Fruit fly (Drosophila melanogaster): Measurements from ENCODE around the gene kto.

kto gene

dm6 chr3L:19870843-19871666 is 34.6 kb downstream of the kto start, which contains the start of the genes Rab8 and Usp32 (continued):
- TF ChIP-seq CG12942 (GFP tag; optimal IDR thresholded peaks at IDR 0.05) (peak; percentile 50), Atf-2 (GFP tag; optimal IDR thresholded peaks at IDR 0.05) (peak; percentile 27), Hr51 (GFP tag; optimal IDR thresholded peaks at IDR 0.05) (peak in 1 of 2 experiments; percentile 69), Doc2 (GFP tag; IDR thresholded peaks at IDR 0.05) (no peak), CG32532 (GFP tag; IDR thresholded peaks at IDR 0.05) (peak; percentile 47; the same call in 1 of the 2 replicates), prd (optimal IDR thresholded peaks at IDR 0.05) (no peak), prd (GFP tag; IDR thresholded peaks at IDR 0.05) (0 out of 3 replicates have a peak, but pooled peaks have one; percentile 26), MTF-1 (GFP tag; optimal IDR thresholded peaks at IDR 0.05; ENCODE audit: borderline replicate concordance) (peak; percentile 44), Mad (GFP tag; optimal IDR thresholded peaks at IDR 0.05) (peak; percentile 68), CG34376 (GFP tag; optimal IDR thresholded peaks at IDR 0.05) (peak; percentile 78), Adf1 (GFP tag; IDR thresholded peaks at IDR 0.05) (peak; percentile 28; the same call in 1 of the 2 replicates), HLH54F (GFP tag; optimal IDR thresholded peaks at IDR 0.05) (peak; percentile 77), CG18011 (GFP tag; optimal IDR thresholded peaks at IDR 0.05) (peak; percentile 73), CrebB (tag; optimal IDR thresholded peaks at IDR 0.05) (peak; percentile 48), CG17829 (tag; optimal IDR thresholded peaks at IDR 0.05) (peak; percentile 48), slp2 (GFP tag; optimal IDR thresholded peaks at IDR 0.05) (peak; percentile 21), NC2β (GFP tag; optimal IDR thresholded peaks at IDR 0.05) (peak; percentile 32), Hand (GFP tag; optimal IDR thresholded peaks at IDR 0.05) (peak; percentile 27), br (optimal IDR thresholded peaks at IDR 0.05) (no peak), CG14014 (GFP tag; IDR thresholded peaks at IDR 0.05) (peak; percentile 47; the same call in 1 of the 2 replicates), Aef1 (GFP tag; IDR thresholded peaks at IDR 0.05) (no peak), CG3726 (GFP tag; IDR thresholded peaks at IDR 0.05) (no peak), CG10366 (GFP tag; IDR thresholded peaks at IDR 0.05) (peak; percentile 14; the same call in 1 of the 2 replicates), Xrp1 (GFP tag; IDR thresholded peaks at IDR 0.05) (peak; percentile 60), Dip2 (GFP tag; IDR thresholded peaks at IDR 0.05) (no peak), ac (GFP tag; optimal IDR thresholded peaks at IDR 0.05) (peak; percentile 5), Nf-YA (GFP tag; IDR thresholded peaks at IDR 0.05) (no peak), CG2116 (GFP tag; optimal IDR thresholded peaks at IDR 0.05) (peak; percentile 90), sna (GFP tag; IDR thresholded peaks at IDR 0.05; ENCODE audit: partially characterized antibody) (peak; percentile 61; the same call in 1 of the 2 replicates), Ravus (GFP tag; IDR thresholded peaks at IDR 0.05) (no peak), CG15269 (tag; optimal IDR thresholded peaks at IDR 0.05) (no peak), Oaz (GFP tag; IDR thresholded peaks at IDR 0.05) (no peak), B-H1 (GFP tag; IDR thresholded peaks at IDR 0.05) (no peak), lmd (GFP tag; IDR thresholded peaks at IDR 0.05) (peak; percentile 57; the same call in 1 of the 2 replicates), CG16815 (GFP tag; optimal IDR thresholded peaks at IDR 0.05) (no peak), Hmx (GFP tag; optimal IDR thresholded peaks at IDR 0.05) (no peak), B-H2 (GFP tag; optimal IDR thresholded peaks at IDR 0.05) (peak; percentile 87), Hmr (GFP tag; optimal IDR thresholded peaks at IDR 0.05) (peak; percentile 78), CG8281 (tag; optimal IDR thresholded peaks at IDR 0.05) (no peak), Blimp-1 (GFP tag; optimal IDR thresholded peaks at IDR 0.05) (no peak), CG11504 (tag; optimal IDR thresholded peaks at IDR 0.05) (no peak), vfl (GFP tag; optimal IDR thresholded peaks at IDR 0.05) (peak; percentile 62), CG2875 (GFP tag; optimal IDR thresholded peaks at IDR 0.05) (peak; percentile 28), CG18476 (GFP tag; optimal IDR thresholded peaks at IDR 0.05) (peak; percentile 8), Abd-B (GFP tag; optimal IDR thresholded peaks at IDR 0.05) (no peak), CG31224 (GFP tag; IDR thresholded peaks at IDR 0.05) (peak; percentile 27; the same call in 1 of the 2 replicates), CG15479 (GFP tag; optimal IDR thresholded peaks at IDR 0.05) (no peak), sens-2 (GFP tag; IDR thresholded peaks at IDR 0.05) (no peak), CG16813 (GFP tag; IDR thresholded peaks at IDR 0.05; ENCODE audit: partially characterized antibody) (peak; percentile 85)

Measured in whole organism, embryonic.